Worm (Caenorhabditis elegans): ENCODE data around the gene nhr-158.

Gene nhr-158

DNA sequence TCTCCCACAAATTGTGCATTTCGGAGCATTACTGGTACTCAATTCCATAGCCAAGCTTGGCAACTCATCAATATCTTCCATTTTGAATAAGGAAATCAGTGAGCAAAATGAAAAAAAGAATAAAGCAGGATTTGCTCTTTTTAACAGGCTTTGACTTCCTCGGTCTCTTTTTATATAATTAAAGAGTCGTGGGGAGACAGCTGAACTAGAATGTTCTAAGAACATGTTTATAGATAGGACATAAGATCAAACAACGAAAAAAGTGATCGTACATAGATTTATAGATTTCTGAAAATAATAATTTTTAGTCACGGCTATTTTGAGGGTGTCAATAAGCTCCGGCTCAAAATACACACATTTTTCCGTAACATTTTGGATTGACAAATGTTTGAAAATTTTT lies 13.8 kb downstream of the nhr-158 start, which contains the start of gene nhr-189 (continued):
- no peak for TF ChIP-seq ceh-63 (GFP tag; optimal IDR thresholded peaks at IDR 0.05)

ce11 chrV:3857778-3858177 lies 16.2 kb downstream of the nhr-158 start, which contains the start of gene nhr-188:
Gene nhr-188, minus strand, starts transcription at chrV:3857861.
- TF ChIP-seq nhr-47 (tag; optimal IDR thresholded peaks at IDR 0.05), result peak; percentile 43
- peak; percentile 72 for TF ChIP-seq fkh-8 (tag; optimal IDR thresholded peaks at IDR 0.05)
- no peak for TF ChIP-seq lsy-2 (tag; optimal IDR thresholded peaks at IDR 0.05)
- no peak for TF ChIP-seq nhr-11 (tag; optimal IDR thresholded peaks at IDR 0.05)
- peak; percentile 45 for TF ChIP-seq nhr-71 (tag; optimal IDR thresholded peaks at IDR 0.05)
- peak; percentile 86 for TF ChIP-seq dsc-1 (tag; optimal IDR thresholded peaks at IDR 0.05)
- no peak for TF ChIP-seq aha-1 (tag; optimal IDR thresholded peaks at IDR 0.05)

ce11 chrV:3855916-3856315 lies 18.0 kb downstream of the nhr-158 start:
- TF ChIP-seq ztf-11 (tag; optimal IDR thresholded peaks at IDR 0.05) (no peak), lin-35 (GFP tag; optimal IDR thresholded peaks at IDR 0.05) (no peak), nhr-71 (tag; optimal IDR thresholded peaks at IDR 0.05) (peak; percentile 78), fos-1 (tag; optimal IDR thresholded peaks at IDR 0.05) (peak; percentile 29), xbp-1 (tag; optimal IDR thresholded peaks at IDR 0.05) (no peak), tlp-1 (tag; optimal IDR thresholded peaks at IDR 0.05) (no peak), sup-37 (GFP tag; optimal IDR thresholded peaks at IDR 0.05) (no peak), dsc-1 (tag; optimal IDR thresholded peaks at IDR 0.05) (peak; percentile 93), ceh-82 (tag; optimal IDR thresholded peaks at IDR 0.05) (no peak), pag-3 (tag; optimal IDR thresholded peaks at IDR 0.05; ENCODE audit: borderline replicate concordance, insufficient read depth) (no peak), swsn-7 (tag; optimal IDR thresholded peaks at IDR 0.05) (peak; percentile 21), ztf-4 (tag; optimal IDR thresholded peaks at IDR 0.05) (no peak), unc-30 (tag; optimal IDR thresholded peaks at IDR 0.05) (no peak), nhr-47 (tag; optimal IDR thresholded peaks at IDR 0.05) (peak; percentile 76), skn-1 (tag; optimal IDR thresholded peaks at IDR 0.05) (no peak), nhr-19 (GFP tag; conservative IDR thresholded peaks at IDR 0.05) (peak; percentile 18; the same call in 1 of the 2 replicates), fkh-10 (GFP tag; optimal IDR thresholded peaks at IDR 0.05) (no peak), vab-15 (tag; optimal IDR thresholded peaks at IDR 0.05) (no peak), lin-13 (GFP tag; optimal IDR thresholded peaks at IDR 0.05) (no peak), efl-3 (GFP tag; optimal IDR thresholded peaks at IDR 0.05) (no peak), sox-4 (tag; optimal IDR thresholded peaks at IDR 0.05) (peak; percentile 45), egl-13 (tag; optimal IDR thresholded peaks at IDR 0.05) (peak; percentile 41), nhr-11 (tag; optimal IDR thresholded peaks at IDR 0.05) (peak; percentile 39), lin-15B (tag; optimal IDR thresholded peaks at IDR 0.05) (no peak), efl-1 (optimal IDR thresholded peaks at IDR 0.05) (no peak), efl-1 (GFP tag; optimal IDR thresholded peaks at IDR 0.05 in 1 of 2) (no peak), ceh-63 (GFP tag; optimal IDR thresholded peaks at IDR 0.05) (no peak), lin-39 (tag; optimal IDR thresholded peaks at IDR 0.05) (no peak), lsy-2 (tag; optimal IDR thresholded peaks at IDR 0.05) (peak in 1 of 2 experiments; percentile 37), dpl-1 (GFP tag; optimal IDR thresholded peaks at IDR 0.05) (no peak), fkh-8 (tag; optimal IDR thresholded peaks at IDR 0.05) (peak; percentile 97), ceh-8 (GFP tag; optimal IDR thresholded peaks at IDR 0.05) (peak; percentile 51), nhr-20 (tag; optimal IDR thresholded peaks at IDR 0.05) (peak; percentile 48), F16B12.6 (tag; optimal IDR thresholded peaks at IDR 0.05) (no peak), lin-14 (GFP tag; optimal IDR thresholded peaks at IDR 0.05) (peak; percentile 31), pax-3 (tag; optimal IDR thresholded peaks at IDR 0.05) (peak; percentile 17), nhr-12 (tag; optimal IDR thresholded peaks at IDR 0.05) (no peak), nhr-90 (tag; optimal IDR thresholded peaks at IDR 0.05; ENCODE audit: poor library complexity) (no peak), fkh-4 (tag; optimal IDR thresholded peaks at IDR 0.05; ENCODE audit: borderline replicate concordance) (no peak)
